Fruit fly (Drosophila melanogaster): Measurements from ENCODE around the gene scpr-A.

scpr-A gene

dm6 chr3R:11199227-11199835 is 41.7 kb upstream of the scpr-A start:
- TF ChIP-seq CrebA (GFP tag; optimal IDR thresholded peaks at IDR 0.05; ENCODE audit: borderline replicate concordance) (no peak), h (GFP tag; optimal IDR thresholded peaks at IDR 0.05) (peak; percentile 36), ey (GFP tag; optimal IDR thresholded peaks at IDR 0.05) (no peak), Rel (GFP tag; optimal IDR thresholded peaks at IDR 0.05) (no peak), Rel (tag; optimal IDR thresholded peaks at IDR 0.05) (peak; percentile 47), OdsH (GFP tag; optimal IDR thresholded peaks at IDR 0.05) (no peak)

DNA sequence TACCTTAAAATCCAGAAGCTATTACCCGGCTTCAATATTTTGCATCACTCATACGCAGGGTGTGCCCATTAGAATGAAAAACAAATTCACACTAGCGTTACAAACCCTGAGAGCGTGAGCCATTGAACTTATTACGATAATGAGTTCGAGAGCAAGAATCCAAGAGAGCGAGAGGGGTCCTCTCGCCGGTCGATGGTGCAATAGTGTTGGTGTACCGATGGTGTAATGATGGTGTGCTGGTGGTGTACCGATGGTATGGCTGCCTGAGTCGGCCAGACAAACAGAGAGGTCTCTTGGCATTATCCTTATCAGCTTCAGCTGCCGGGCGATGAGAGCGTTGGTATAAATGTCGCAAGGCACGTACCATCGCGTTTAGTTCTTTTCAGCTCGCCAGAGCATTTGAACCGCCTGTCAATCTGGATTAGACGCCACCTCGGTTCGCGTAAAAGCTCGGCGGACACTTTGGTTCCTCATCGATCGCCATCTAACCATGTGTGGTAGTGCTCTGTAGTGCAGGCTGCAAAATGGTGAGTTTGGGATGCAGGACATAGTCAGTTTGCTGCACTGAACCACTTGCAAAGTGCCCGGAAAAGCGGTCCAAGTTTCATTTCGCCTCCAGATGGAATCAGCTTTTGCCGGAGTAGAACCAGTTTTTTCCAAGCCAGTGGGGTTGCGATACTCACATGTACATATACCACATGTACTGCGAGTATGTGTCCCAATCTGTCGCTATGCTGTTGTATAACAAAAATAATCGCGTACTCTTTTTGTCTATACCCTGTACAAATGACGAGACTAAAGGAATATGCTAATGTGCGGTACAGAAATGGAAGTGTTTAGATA is 40.7 kb upstream of the scpr-A start:
- TF ChIP-seq Hnf4 (GFP tag; optimal IDR thresholded peaks at IDR 0.05) (no peak), Sp1 (GFP tag; optimal IDR thresholded peaks at IDR 0.05) (no peak), CG9705 (GFP tag; optimal IDR thresholded peaks at IDR 0.05) (no peak), Dif (GFP tag; optimal IDR thresholded peaks at IDR 0.05; ENCODE audit: partially characterized antibody) (peak; percentile 83), dl (GFP tag; optimal IDR thresholded peaks at IDR 0.05; ENCODE audit: insufficient read depth in 1 of 2, partially characterized antibody in 2 of 2) (peak; percentile 48 to 81), fru (GFP tag; optimal IDR thresholded peaks at IDR 0.05) (no peak), dmrt93B (GFP tag; optimal IDR thresholded peaks at IDR 0.05) (no peak), Hr83 (GFP tag; optimal IDR thresholded peaks at IDR 0.05; ENCODE audit: poor library complexity, severe bottlenecking) (peak; percentile 21)

dm6 chr3R:11200885-11201421 is 40.0 kb upstream of the scpr-A start:
- TF ChIP-seq Sp1 (GFP tag; optimal IDR thresholded peaks at IDR 0.05): peak; percentile 74
- TF ChIP-seq Abd-B (GFP tag; optimal IDR thresholded peaks at IDR 0.05): no peak
- no peak for TF ChIP-seq CG9705 (GFP tag; optimal IDR thresholded peaks at IDR 0.05)
- TF ChIP-seq ey (GFP tag; optimal IDR thresholded peaks at IDR 0.05): peak; percentile 69
- TF ChIP-seq brk (GFP tag; optimal IDR thresholded peaks at IDR 0.05): peak; percentile 86
- TF ChIP-seq Rel (GFP tag; optimal IDR thresholded peaks at IDR 0.05): peak; percentile 77
- peak; percentile 42 for TF ChIP-seq Rel (tag; optimal IDR thresholded peaks at IDR 0.05)
- TF ChIP-seq CG32264 (GFP tag; optimal IDR thresholded peaks at IDR 0.05): peak; percentile 55
- TF ChIP-seq fru (GFP tag; optimal IDR thresholded peaks at IDR 0.05): peak; percentile 76
- TF ChIP-seq CrebA (GFP tag; optimal IDR thresholded peaks at IDR 0.05; ENCODE audit: borderline replicate concordance): no peak
- peak; percentile 65 for TF ChIP-seq HLH106 (tag; optimal IDR thresholded peaks at IDR 0.05)
- TF ChIP-seq foxo (GFP tag; optimal IDR thresholded peaks at IDR 0.05): peak; percentile 39 to 81
- TF ChIP-seq h (GFP tag; optimal IDR thresholded peaks at IDR 0.05): peak; percentile 85
- TF ChIP-seq psq (GFP tag; optimal IDR thresholded peaks at IDR 0.05): peak; percentile 74
- no peak for TF ChIP-seq GATAd (GFP tag; optimal IDR thresholded peaks at IDR 0.05)
- peak; percentile 32 for TF ChIP-seq dmrt93B (GFP tag; optimal IDR thresholded peaks at IDR 0.05)
- no peak for TF ChIP-seq dl (GFP tag; optimal IDR thresholded peaks at IDR 0.05; ENCODE audit: insufficient read depth in 1 of 2, partially characterized antibody in 2 of 2)
- TF ChIP-seq Jra (GFP tag; optimal IDR thresholded peaks at IDR 0.05): no peak
- peak; percentile 50 for TF ChIP-seq Hnf4 (GFP tag; optimal IDR thresholded peaks at IDR 0.05)
- peak; percentile 85 for TF ChIP-seq OdsH (GFP tag; optimal IDR thresholded peaks at IDR 0.05)
- TF ChIP-seq rgr (GFP tag; optimal IDR thresholded peaks at IDR 0.05): peak; percentile 86
- TF ChIP-seq lola (GFP tag; optimal IDR thresholded peaks at IDR 0.05): no peak
- no peak for TF ChIP-seq Hr78 (GFP tag; optimal IDR thresholded peaks at IDR 0.05)
- TF ChIP-seq pan (optimal IDR thresholded peaks at IDR 0.05): peak; percentile 61
- TF ChIP-seq woc (GFP tag; optimal IDR thresholded peaks at IDR 0.05): peak; percentile 53
- TF ChIP-seq usp (GFP tag; optimal IDR thresholded peaks at IDR 0.05): no peak
- TF ChIP-seq sage (GFP tag; optimal IDR thresholded peaks at IDR 0.05): peak; percentile 80
- TF ChIP-seq Vsx2 (GFP tag; optimal IDR thresholded peaks at IDR 0.05; ENCODE audit: partially characterized antibody): no peak
- TF ChIP-seq br (GFP tag; optimal IDR thresholded peaks at IDR 0.05): peak; percentile 56
- peak; percentile 39 for TF ChIP-seq sv (GFP tag; optimal IDR thresholded peaks at IDR 0.05)
- TF ChIP-seq Dfd (GFP tag; optimal IDR thresholded peaks at IDR 0.05): no peak

Data from whole organism, wandering third instar larva.